Worm (Caenorhabditis elegans): ENCODE results near the gene F32D8.3.

F32D8.3 gene

DNA sequence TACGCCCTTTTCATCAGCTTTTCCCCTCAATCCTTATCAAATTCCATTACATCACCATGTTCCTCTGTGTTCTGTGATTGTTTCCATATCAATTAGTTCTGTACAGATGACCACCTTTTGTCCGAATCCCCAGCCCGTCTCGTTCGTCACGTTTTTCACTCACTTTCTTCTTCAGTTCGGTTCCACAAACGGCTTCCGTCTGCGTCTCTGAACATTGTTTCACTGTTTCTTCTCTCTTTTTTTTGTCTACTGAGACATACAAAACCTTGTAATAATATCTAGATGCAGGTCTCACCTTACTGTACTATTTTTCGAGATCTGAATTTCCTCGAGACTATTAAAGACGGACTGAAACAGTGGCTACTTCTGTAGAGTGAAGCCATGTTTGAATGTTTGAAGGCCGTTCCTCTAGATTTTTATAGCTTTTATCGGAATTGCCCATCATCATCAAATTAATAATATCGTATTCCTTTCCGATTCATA is at the start of gene F32D8.3:
Gene F32D8.3 (plus strand): TSS at position 433 of the 483 bp plus-strand sequence.
- no peak for TF ChIP-seq him-1 (tag; optimal IDR thresholded peaks at IDR 0.05)
- no peak for TF ChIP-seq dao-5 (tag; optimal IDR thresholded peaks at IDR 0.05)

DNA sequence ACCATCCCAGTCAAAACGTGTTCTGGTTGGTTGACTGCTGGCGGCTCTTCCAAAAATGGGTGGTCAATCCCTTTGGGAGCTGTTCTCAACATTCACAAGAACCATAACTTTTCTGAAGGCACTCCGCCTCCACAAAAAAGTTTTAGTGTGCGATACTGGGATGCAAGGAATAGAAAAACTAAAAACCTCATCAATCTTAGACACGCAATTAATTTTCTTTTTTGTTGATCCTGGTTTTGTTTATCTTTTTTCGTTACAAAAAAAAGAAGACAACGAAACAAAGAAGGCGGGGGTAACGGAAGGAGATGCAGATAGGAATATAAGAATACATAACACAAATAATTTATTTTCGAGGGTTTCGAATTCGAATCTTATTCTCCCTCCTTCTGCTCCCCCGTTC is 48.4 kb upstream of the F32D8.3 start:
- TF ChIP-seq him-1 (tag; optimal IDR thresholded peaks at IDR 0.05) (no peak), dao-5 (tag; optimal IDR thresholded peaks at IDR 0.05) (no peak), W03F9.2 (tag; optimal IDR thresholded peaks at IDR 0.05) (no peak)

DNA sequence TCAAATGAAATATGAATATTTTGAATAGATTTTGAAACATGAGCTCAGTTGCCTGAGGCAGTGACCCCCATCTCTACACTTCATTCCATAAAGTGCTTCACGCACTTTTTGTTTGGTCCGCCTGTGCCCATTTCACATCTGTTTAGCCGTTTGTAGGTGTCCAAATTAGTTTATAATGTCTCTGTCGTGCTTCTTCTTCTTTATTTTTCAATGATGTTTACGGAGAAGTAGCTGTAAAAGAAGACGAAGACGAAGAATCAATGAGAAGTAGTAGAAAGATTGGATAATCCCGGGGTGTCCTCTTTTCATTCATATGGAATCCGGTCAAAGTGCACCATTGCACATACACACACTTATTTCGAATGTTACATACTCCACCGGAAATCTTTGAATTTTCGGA is 47.2 kb upstream of the F32D8.3 start:
- TF ChIP-seq him-1 (tag; optimal IDR thresholded peaks at IDR 0.05) (no peak), dao-5 (tag; optimal IDR thresholded peaks at IDR 0.05) (no peak), W03F9.2 (tag; optimal IDR thresholded peaks at IDR 0.05) (no peak)

DNA sequence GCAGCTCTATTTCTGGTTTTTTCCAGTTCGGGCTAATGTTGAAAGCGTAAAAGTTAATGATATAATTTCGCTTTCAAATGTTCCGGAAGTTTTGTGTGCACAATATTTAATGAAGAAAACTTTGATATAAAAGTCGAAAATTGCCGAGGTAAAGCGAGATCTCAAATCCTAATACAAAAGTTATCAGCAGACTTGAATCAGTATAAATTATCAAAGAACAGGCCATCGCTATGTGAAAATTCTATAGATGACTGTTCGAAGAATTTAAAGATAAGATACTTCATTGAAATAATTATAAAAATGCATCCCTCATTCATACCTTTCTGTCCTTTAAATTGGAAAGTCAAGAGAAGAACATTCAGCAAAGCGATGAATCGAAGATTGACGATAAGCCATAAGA is 39.7 kb upstream of the F32D8.3 start, which contains the start of gene C29A12.6:
Gene C29A12.6 (plus strand): TSS at position 301 of the 400 bp plus-strand sequence.
- no peak for TF ChIP-seq dao-5 (tag; optimal IDR thresholded peaks at IDR 0.05)
- TF ChIP-seq W03F9.2 (tag; optimal IDR thresholded peaks at IDR 0.05) = no peak
- no peak for TF ChIP-seq him-1 (tag; optimal IDR thresholded peaks at IDR 0.05)

DNA sequence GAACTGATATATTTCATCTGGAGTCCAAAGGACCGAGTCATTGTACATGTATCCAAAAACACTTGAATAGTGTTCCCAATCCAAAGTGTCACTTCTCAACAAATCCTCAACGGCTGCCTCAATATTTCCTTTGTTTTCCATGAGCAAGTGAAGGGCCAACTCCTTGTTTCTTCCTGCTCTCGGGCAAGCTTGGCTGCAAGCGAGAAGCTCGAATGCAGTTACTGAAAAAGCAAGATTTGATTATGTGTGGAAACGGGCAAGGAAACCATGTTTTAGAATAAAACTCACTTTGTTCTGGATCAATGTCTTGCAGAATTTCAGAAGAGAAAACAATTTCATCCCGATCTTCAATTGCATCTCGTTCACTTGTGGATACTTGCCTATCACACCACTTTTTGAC is 32.4 kb upstream of the F32D8.3 start:
- TF ChIP-seq W03F9.2 (tag; optimal IDR thresholded peaks at IDR 0.05) = no peak
- TF ChIP-seq him-1 (tag; optimal IDR thresholded peaks at IDR 0.05) = no peak
- TF ChIP-seq dao-5 (tag; optimal IDR thresholded peaks at IDR 0.05) = no peak

DNA sequence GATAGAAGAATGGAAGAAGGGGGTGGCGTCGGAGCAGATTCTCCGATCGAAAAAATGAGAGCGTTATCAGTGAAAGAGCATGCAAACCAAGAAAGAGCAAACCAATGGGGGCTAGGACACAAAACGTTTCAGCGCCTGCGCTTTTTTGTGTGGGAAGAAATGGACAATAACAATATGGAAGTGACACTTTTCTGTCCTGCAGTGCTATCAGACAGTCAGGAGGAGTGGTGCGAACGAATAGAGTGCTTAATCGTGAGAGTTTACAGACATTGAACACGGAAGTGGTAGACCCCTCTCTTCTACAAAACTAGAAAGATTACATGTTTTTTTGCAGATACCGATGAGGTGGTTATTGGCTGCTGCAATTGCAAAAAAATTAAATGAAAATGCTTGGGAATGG is 31.3 kb upstream of the F32D8.3 start:
- TF ChIP-seq him-1 (tag; optimal IDR thresholded peaks at IDR 0.05) = no peak
- TF ChIP-seq dao-5 (tag; optimal IDR thresholded peaks at IDR 0.05) = no peak
- no peak for TF ChIP-seq W03F9.2 (tag; optimal IDR thresholded peaks at IDR 0.05)

DNA sequence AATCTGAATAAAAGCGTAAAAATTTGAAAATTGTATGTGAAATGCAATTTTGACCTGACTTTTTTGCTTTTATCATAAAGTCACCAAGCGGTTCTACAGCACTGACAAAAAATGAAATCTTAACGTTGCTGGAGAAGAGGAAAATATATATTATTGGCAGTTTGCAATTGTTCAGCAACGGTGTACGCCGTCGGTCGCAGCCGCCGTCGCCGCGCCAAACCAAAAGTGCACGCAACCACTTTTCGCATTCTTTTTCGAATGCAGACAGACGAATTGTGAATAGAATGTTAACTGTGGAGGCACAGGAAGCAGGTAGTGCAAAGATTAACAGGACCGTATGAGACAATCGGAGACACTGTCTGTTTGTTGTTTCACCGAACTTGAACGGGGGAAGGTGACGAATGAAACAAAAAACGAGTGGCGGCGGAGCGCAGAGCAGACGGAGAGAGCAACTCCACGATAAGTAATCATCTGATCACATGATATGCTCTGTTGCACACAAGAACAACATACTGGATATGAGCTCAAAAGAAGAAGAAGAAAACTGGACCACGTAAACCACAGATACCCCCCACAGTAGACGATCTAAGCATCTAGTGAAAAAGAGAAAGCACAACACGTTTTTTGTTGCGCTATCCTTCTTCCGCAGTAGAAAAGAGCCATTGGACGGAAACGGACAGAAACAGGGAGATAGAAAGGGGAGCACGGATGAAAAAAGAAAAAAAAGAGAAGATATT is 29.6 kb upstream of the F32D8.3 start:
- TF ChIP-seq dao-5 (tag; optimal IDR thresholded peaks at IDR 0.05) (no peak), W03F9.2 (tag; optimal IDR thresholded peaks at IDR 0.05) (no peak), him-1 (tag; optimal IDR thresholded peaks at IDR 0.05) (no peak)

DNA sequence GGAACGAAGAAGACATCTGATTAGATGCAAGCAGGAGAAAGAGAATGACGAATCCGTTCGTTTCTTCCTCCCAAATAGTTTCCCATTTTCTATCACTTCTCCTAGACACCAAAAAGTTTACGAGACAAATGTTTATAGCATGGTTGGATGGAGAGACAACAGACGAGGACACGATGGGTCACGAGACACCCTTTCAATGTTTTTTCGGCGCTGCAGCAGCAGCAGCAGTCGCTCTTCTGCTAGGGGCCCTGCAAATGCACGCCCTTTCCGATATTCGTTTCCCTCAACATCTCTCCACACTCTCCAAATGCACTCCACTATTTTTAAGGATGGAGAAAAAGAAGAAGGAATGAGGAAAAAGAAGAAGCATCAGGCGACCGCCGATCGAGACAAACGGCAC is 28.3 kb upstream of the F32D8.3 start:
- TF ChIP-seq dao-5 (tag; optimal IDR thresholded peaks at IDR 0.05) = no peak
- peak; percentile 62 for TF ChIP-seq him-1 (tag; optimal IDR thresholded peaks at IDR 0.05)
- TF ChIP-seq W03F9.2 (tag; optimal IDR thresholded peaks at IDR 0.05) = peak; percentile 5

DNA sequence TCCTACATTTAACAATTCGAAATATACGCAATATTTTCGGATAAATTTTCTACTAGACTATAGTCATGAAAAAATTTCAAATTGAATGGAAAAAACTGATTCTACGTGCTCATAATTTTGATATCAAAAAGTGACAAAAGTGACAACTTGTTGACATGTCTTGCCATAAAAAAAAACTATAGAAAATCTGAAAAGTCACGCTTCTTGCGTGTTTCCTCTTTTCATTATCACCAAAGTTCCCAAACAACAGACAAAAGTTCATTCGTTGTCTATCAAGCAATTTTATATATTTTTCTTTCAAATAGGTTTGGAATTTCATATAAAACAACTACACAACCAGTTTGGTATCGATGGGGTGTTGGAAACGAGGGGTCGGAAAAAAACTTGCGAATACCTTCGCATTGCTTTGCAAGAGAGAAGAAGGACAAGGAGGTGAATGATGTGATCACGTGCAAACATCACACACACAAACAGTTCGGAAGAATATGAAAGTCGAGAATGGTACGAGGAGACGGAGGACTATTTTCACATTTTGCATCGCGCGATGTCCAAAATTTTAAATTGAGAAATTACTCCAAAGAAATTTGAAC is 27.5 kb upstream of the F32D8.3 start:
- TF ChIP-seq W03F9.2 (tag; optimal IDR thresholded peaks at IDR 0.05) (no peak), him-1 (tag; optimal IDR thresholded peaks at IDR 0.05) (no peak), dao-5 (tag; optimal IDR thresholded peaks at IDR 0.05) (no peak)

DNA sequence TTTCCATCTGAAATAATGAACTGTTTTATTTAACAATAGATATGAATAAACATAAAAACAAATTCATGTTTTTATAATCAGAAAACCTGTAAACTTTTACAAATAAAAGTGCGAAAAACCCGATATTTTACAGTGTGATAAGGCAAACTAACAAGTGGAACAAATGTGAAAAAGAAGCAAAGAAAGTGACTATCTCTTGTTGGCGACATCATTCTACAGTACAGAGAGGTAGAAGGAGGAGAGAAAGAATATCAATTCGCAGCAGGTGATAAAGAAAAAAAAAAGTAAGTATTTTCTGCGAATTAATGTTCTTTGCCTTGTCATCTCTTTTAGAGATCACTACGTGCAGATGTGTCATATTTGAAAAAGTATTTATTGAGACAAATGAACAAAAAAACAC is 26.9 kb upstream of the F32D8.3 start:
- TF ChIP-seq him-1 (tag; optimal IDR thresholded peaks at IDR 0.05) (no peak), dao-5 (tag; optimal IDR thresholded peaks at IDR 0.05) (no peak), W03F9.2 (tag; optimal IDR thresholded peaks at IDR 0.05) (no peak)

DNA sequence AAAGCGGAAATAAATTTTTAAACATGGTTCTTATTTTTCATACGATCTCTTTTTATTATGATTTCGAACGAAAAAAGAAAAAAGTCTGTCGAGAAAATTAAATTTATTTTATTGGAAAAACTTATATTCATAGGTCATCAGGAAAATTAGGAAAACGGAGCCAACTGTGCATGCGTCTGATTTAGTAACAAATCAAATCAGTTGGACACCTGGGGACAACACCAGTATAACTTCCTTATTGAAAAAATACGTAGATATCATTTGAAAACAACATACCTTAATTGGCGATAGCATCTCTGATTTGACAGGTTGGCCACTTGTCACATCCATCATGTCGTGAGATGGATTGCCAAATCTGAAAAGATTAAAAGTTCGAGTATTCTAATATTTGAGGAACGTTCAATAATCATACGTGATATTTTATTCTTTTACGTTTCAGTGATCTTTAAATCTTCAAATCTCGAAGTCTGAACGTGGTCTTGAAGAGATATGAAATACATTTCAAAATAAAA is 26.1 kb upstream of the F32D8.3 start:
- TF ChIP-seq W03F9.2 (tag; optimal IDR thresholded peaks at IDR 0.05) (no peak), dao-5 (tag; optimal IDR thresholded peaks at IDR 0.05) (no peak), him-1 (tag; optimal IDR thresholded peaks at IDR 0.05) (no peak)

DNA sequence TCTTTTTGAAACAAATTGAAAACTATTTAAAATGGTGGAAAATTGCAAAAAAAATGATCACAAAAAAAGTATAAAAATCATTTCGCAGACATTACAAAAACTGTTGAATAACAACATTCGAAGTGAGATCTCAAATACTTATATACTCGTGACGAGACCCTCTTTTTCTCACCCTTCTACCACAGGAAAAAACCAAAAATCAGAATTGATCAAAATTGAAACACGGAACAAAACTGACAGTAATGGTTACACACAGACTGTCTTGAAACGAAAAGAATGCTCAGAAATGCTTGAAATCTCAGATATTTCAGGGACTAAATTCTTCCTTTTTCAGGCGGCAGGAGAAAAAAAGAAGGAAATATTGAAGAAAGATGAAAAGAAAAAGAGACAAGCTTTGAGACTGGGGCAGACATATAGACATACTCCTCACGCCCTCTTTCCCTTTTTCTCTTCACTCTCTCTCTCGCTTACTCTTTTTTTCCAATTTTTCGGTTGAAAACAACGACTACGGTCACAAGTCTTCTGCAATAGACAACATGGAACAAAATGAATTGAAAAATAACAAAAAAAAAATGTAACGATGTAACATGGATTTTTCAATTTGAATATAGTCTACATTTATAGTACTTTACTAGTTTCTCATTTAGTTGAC is 24.9 kb upstream of the F32D8.3 start:
- no peak for TF ChIP-seq W03F9.2 (tag; optimal IDR thresholded peaks at IDR 0.05)
- no peak for TF ChIP-seq him-1 (tag; optimal IDR thresholded peaks at IDR 0.05)
- no peak for TF ChIP-seq dao-5 (tag; optimal IDR thresholded peaks at IDR 0.05)

DNA sequence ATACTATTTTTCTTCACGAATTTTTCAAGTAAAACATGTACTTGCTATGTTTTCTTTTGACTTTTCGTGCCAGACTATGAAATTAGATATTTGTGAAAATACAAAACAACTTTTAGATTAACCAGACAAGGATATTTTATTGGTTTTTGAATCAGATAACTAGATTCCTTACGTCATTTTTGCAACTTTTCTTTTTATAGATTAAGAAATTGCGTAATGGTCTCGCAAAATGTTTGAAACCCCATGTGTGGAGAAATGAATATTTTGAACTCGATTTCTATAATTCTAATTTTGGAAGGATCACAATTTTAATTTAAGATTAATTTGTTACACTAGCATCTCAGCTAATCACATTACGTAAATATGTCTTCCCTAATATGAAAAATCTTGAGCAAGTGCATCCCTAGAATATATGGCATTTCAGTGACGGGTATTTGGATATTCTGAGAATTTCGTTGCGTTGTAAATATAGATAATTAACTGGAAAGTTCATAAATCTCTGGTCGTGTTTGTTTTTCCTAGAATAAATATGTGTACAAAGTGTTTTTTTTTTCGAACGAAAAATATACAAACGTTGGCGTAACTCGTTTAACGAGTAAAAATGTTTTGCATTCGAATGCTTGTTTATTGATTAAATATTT is 24.1 kb upstream of the F32D8.3 start:
- TF ChIP-seq him-1 (tag; optimal IDR thresholded peaks at IDR 0.05) (no peak), W03F9.2 (tag; optimal IDR thresholded peaks at IDR 0.05) (no peak), dao-5 (tag; optimal IDR thresholded peaks at IDR 0.05) (no peak)
